Worm (Caenorhabditis elegans) whole organism, L1 larva: ENCODE data around the gene syx-2.

Experiments used
- C04F5.9 ChIP-seq: sonication (generic microtip); optimal IDR thresholded peaks from 2 replicates; lab custom pipeline; 2016; ENCODE audit warnings: missing genetic modification characterization, missing compliant biosample characterization
- C16A3.4 ChIP-seq: fragments of 150-350 bp; optimal IDR thresholded peaks from 2 replicates; lab custom pipeline; 2014; ENCODE audit warnings: missing biosample characterization, missing genetic modification characterization
- C34B4.2 ChIP-seq: sonication (generic microtip); optimal IDR thresholded peaks from 2 replicates; lab custom pipeline; 2017; ENCODE audit warnings: mild to moderate bottlenecking, missing genetic modification characterization, missing compliant biosample characterization
- F16B12.6 ChIP-seq: fragments of 150-350 bp; optimal IDR thresholded peaks from 2 replicates; lab custom pipeline; 2014; ENCODE audit warnings: missing biosample characterization, missing genetic modification characterization
- Y116A8C.19 ChIP-seq: sonication (generic microtip); optimal IDR thresholded peaks from 2 replicates; lab custom pipeline; 2016; ENCODE audit warnings: missing compliant biosample characterization, missing genetic modification characterization, borderline replicate concordance
- aha-1 ChIP-seq: fragments of 150-350 bp; optimal IDR thresholded peaks from 2 replicates; lab custom pipeline; 2014; ENCODE audit warnings: missing biosample characterization, missing genetic modification characterization
- aly-2 ChIP-seq: fragments of 150-350 bp; optimal IDR thresholded peaks from 2 replicates; lab custom pipeline; 2014; ENCODE audit warnings: missing biosample characterization, missing genetic modification characterization
- ceh-82 ChIP-seq, 3 experiments: fragments of 150-350 bp in 1 of 3; sonication (generic microtip) in 2 of 3; optimal IDR thresholded peaks; 2 replicates each; lab custom pipeline; 2014 to 2017; ENCODE audit warnings: missing biosample characterization in 3 of 3, missing genetic modification characterization in 3 of 3
- ceh-88 ChIP-seq: fragments of 200-800 bp; sonication (Bioruptor generic); IDR thresholded peaks from 2 replicates; pipeline ENCODE4 v1.3.6; 2022; ENCODE audit warnings: missing genetic modification characterization, missing compliant biosample characterization
- dpl-1 ChIP-seq, 3 experiments: fragments of 150-350 bp in 2 of 3; sonication (generic microtip) in 1 of 3; optimal IDR thresholded peaks; 2 replicates each; lab custom pipeline; 2014 to 2017; ENCODE audit warnings: missing biosample characterization in 3 of 3, missing genetic modification characterization in 3 of 3, missing genetic modification reagents in 3 of 3
- dsc-1 ChIP-seq: sonication (generic microtip); optimal IDR thresholded peaks from 2 replicates; lab custom pipeline; 2016; ENCODE audit warnings: mild to moderate bottlenecking, missing genetic modification characterization, missing compliant biosample characterization
- efl-1 ChIP-seq, 4 experiments: fragments of 150-350 bp; optimal IDR thresholded peaks in 3 of 4; peaks in 1 of 4; 1 replicate in 1 of 4; 2 replicates in 3 of 4; lab custom pipeline; 2014; ENCODE audit warnings: missing biosample characterization in 2 of 4, missing genetic modification characterization in 2 of 4, missing genetic modification reagents in 2 of 4
- efl-3 ChIP-seq: fragments of 200-800 bp; sonication (Bioruptor generic); optimal IDR thresholded peaks from 2 replicates; lab custom pipeline; 2018; ENCODE audit warnings: mild to moderate bottlenecking, missing genetic modification characterization, missing compliant biosample characterization
- egl-13 ChIP-seq: sonication (generic microtip); optimal IDR thresholded peaks from 2 replicates; lab custom pipeline; 2016; ENCODE audit warnings: missing genotype, missing genetic modification reagents, missing genetic modification characterization, missing compliant biosample characterization
- egl-27 ChIP-seq, 2 experiments: fragments of 150-350 bp in 1 of 2; sonication (generic microtip); optimal IDR thresholded peaks; 3 replicates each; lab custom pipeline; 2017 to 2018; ENCODE audit warnings: missing biosample characterization in 2 of 2, missing genetic modification characterization in 2 of 2, missing genetic modification reagents in 2 of 2
- elt-2 ChIP-seq: sonication (generic microtip); optimal IDR thresholded peaks from 2 replicates; lab custom pipeline; 2016; ENCODE audit warnings: missing genetic modification characterization, mild to moderate bottlenecking, inconsistent platforms, missing compliant biosample characterization, missing genetic modification reagents
- elt-3 ChIP-seq, 6 experiments: fragments of 150-350 bp in 1 of 6; sonication (generic microtip); optimal IDR thresholded peaks; 2 replicates each; lab custom pipeline; 2017 to 2018; ENCODE audit warnings: missing biosample characterization in 6 of 6, missing genetic modification characterization in 6 of 6, inconsistent platforms in 1 of 6
- ets-5 ChIP-seq: fragments of 200-800 bp; sonication (Bioruptor generic); IDR thresholded peaks from 2 replicates; pipeline ENCODE4 v1.3.6; 2022; ENCODE audit warnings: missing genetic modification characterization, missing compliant biosample characterization
- fkh-10 ChIP-seq: sonication (generic microtip); optimal IDR thresholded peaks from 2 replicates; lab custom pipeline; 2017; ENCODE audit warnings: missing biosample characterization, missing genetic modification reagents, missing genetic modification characterization
- fkh-4 ChIP-seq: sonication (generic microtip); optimal IDR thresholded peaks from 2 replicates; lab custom pipeline; 2016; ENCODE audit warnings: missing compliant biosample characterization, missing genetic modification characterization, borderline replicate concordance
- fkh-8 ChIP-seq: sonication (generic microtip); optimal IDR thresholded peaks from 2 replicates; lab custom pipeline; 2016; ENCODE audit warnings: mild to moderate bottlenecking, missing genetic modification characterization, missing compliant biosample characterization
- fos-1 ChIP-seq: fragments of 150-350 bp; optimal IDR thresholded peaks from 2 replicates; lab custom pipeline; 2014; ENCODE audit warnings: missing biosample characterization, missing genetic modification characterization
- grh-1 ChIP-seq: fragments of 200-800 bp; sonication (Bioruptor generic); IDR thresholded peaks from 2 replicates; pipeline ENCODE4 v1.3.6; 2022; ENCODE audit warnings: missing genetic modification reagents, missing genetic modification characterization, missing compliant biosample characterization
- hpl-2 ChIP-seq: fragments of 150-350 bp; optimal IDR thresholded peaks from 2 replicates; lab custom pipeline; 2014; ENCODE audit warnings: missing biosample characterization, missing genetic modification reagents, missing genetic modification characterization
- isw-1 ChIP-seq: fragments of 200-800 bp; sonication (Bioruptor generic); IDR thresholded peaks from 2 replicates; pipeline ENCODE4 v1.3.6; 2022; ENCODE audit warnings: missing genetic modification characterization, missing compliant biosample characterization
- jun-1 ChIP-seq: fragments of 150-350 bp; optimal IDR thresholded peaks from 2 replicates; lab custom pipeline; 2014; ENCODE audit warnings: missing biosample characterization, missing genetic modification reagents, missing genetic modification characterization
- lin-13 ChIP-seq: fragments of 150-350 bp; optimal IDR thresholded peaks from 2 replicates; lab custom pipeline; 2014; ENCODE audit warnings: missing biosample characterization, missing genetic modification reagents, missing genetic modification characterization
- lin-14 ChIP-seq: fragments of 200-800 bp; sonication (Bioruptor generic); optimal IDR thresholded peaks from 2 replicates; lab custom pipeline; 2018; ENCODE audit warnings: mild to moderate bottlenecking, missing genetic modification characterization, moderate library complexity, missing compliant biosample characterization
- lin-39 ChIP-seq: fragments of 150-350 bp; optimal IDR thresholded peaks from 2 replicates; lab custom pipeline; 2014; ENCODE audit warnings: missing biosample characterization, missing genetic modification reagents, missing genetic modification characterization
- lsy-2 ChIP-seq, 2 experiments: fragments of 150-350 bp; optimal IDR thresholded peaks; 2 replicates each; lab custom pipeline; 2014; ENCODE audit warnings: missing biosample characterization in 2 of 2, missing genetic modification characterization in 2 of 2
- mab-9 ChIP-seq: fragments of 200-800 bp; sonication (Bioruptor generic); IDR thresholded peaks from 2 replicates; pipeline ENCODE4 v1.3.6; 2022; ENCODE audit warnings: missing genetic modification reagents, missing genetic modification characterization, missing compliant biosample characterization
- mdl-1 ChIP-seq, 2 experiments: fragments of 150-350 bp; optimal IDR thresholded peaks; 2 replicates each; lab custom pipeline; 2014 to 2017; ENCODE audit warnings: missing biosample characterization in 2 of 2, missing genetic modification characterization in 2 of 2, inconsistent platforms in 1 of 2
- mef-2 ChIP-seq: fragments of 150-350 bp; optimal IDR thresholded peaks from 2 replicates; lab custom pipeline; 2014; ENCODE audit warnings: missing biosample characterization, missing genetic modification characterization
- mep-1 ChIP-seq: fragments of 150-350 bp; optimal IDR thresholded peaks from 2 replicates; lab custom pipeline; 2014; ENCODE audit warnings: missing biosample characterization, missing genetic modification characterization
- nhr-11 ChIP-seq: fragments of 150-350 bp; optimal IDR thresholded peaks from 2 replicates; lab custom pipeline; 2014; ENCODE audit warnings: missing biosample characterization, missing genetic modification characterization
- nhr-47 ChIP-seq: sonication (generic microtip); optimal IDR thresholded peaks from 2 replicates; lab custom pipeline; 2016; ENCODE audit warnings: mild to moderate bottlenecking, missing genetic modification characterization, moderate library complexity, missing compliant biosample characterization
- nhr-77 ChIP-seq: fragments of 150-350 bp; optimal IDR thresholded peaks from 2 replicates; lab custom pipeline; 2014; ENCODE audit warnings: missing biosample characterization, missing genetic modification characterization
- nhr-90 ChIP-seq: sonication (generic microtip); optimal IDR thresholded peaks from 2 replicates; lab custom pipeline; 2016; ENCODE audit warnings: mild to moderate bottlenecking, missing genetic modification characterization, missing compliant biosample characterization; ENCODE audit not compliant: poor library complexity
- pag-3 ChIP-seq: sonication (generic microtip); optimal IDR thresholded peaks from 2 replicates; lab custom pipeline; 2017; ENCODE audit warnings: missing genetic modification characterization, mild to moderate bottlenecking, missing compliant biosample characterization, antibody characterized with exemption, borderline replicate concordance; ENCODE audit not compliant: insufficient read depth
- rnt-1 ChIP-seq: sonication (generic microtip); optimal IDR thresholded peaks from 2 replicates; lab custom pipeline; 2016; ENCODE audit warnings: mild to moderate bottlenecking, missing genetic modification characterization, moderate library complexity, missing compliant biosample characterization
- skn-1 ChIP-seq: fragments of 150-350 bp; optimal IDR thresholded peaks from 2 replicates; lab custom pipeline; 2014; ENCODE audit warnings: missing biosample characterization, missing genetic modification characterization
- sox-4 ChIP-seq: sonication (generic microtip); optimal IDR thresholded peaks from 2 replicates; lab custom pipeline; 2016; ENCODE audit warnings: missing genetic modification characterization, missing compliant biosample characterization
- sptf-1 ChIP-seq: fragments of 150-350 bp; optimal IDR thresholded peaks from 2 replicates; lab custom pipeline; 2014; ENCODE audit warnings: missing biosample characterization, missing genetic modification characterization
- sup-37 ChIP-seq: fragments of 200-800 bp; sonication (Bioruptor generic); optimal IDR thresholded peaks from 2 replicates; lab custom pipeline; 2018; ENCODE audit warnings: mild to moderate bottlenecking, missing genetic modification characterization, missing compliant biosample characterization
- tlp-1 ChIP-seq: fragments of 150-350 bp; optimal IDR thresholded peaks from 2 replicates; lab custom pipeline; 2014; ENCODE audit warnings: missing biosample characterization, missing genetic modification characterization
- unc-62 ChIP-seq: fragments of 150-350 bp; optimal IDR thresholded peaks from 2 replicates; lab custom pipeline; 2014; ENCODE audit warnings: missing biosample characterization, missing genetic modification reagents, missing genetic modification characterization
- xbp-1 ChIP-seq: sonication (generic microtip); optimal IDR thresholded peaks from 2 replicates; lab custom pipeline; 2016; ENCODE audit warnings: missing genetic modification characterization, missing compliant biosample characterization
- zag-1 ChIP-seq: fragments of 150-350 bp; optimal IDR thresholded peaks from 2 replicates; lab custom pipeline; 2014; ENCODE audit warnings: missing biosample characterization, missing genetic modification characterization
- zip-4 ChIP-seq: fragments of 200-800 bp; sonication (Bioruptor generic); optimal IDR thresholded peaks from 2 replicates; lab custom pipeline; 2018; ENCODE audit warnings: mild to moderate bottlenecking, missing genetic modification characterization, moderate library complexity, missing compliant biosample characterization
- ztf-11 ChIP-seq, 2 experiments: sonication (generic microtip); optimal IDR thresholded peaks; 2 replicates each; lab custom pipeline; 2016 to 2017; ENCODE audit warnings: missing genetic modification characterization in 2 of 2, missing biosample characterization in 1 of 2, missing compliant biosample characterization in 1 of 2
- ztf-4 ChIP-seq: fragments of 150-350 bp; optimal IDR thresholded peaks from 2 replicates; lab custom pipeline; 2014; ENCODE audit warnings: missing biosample characterization, missing genetic modification characterization

The syx-2 gene

DNA sequence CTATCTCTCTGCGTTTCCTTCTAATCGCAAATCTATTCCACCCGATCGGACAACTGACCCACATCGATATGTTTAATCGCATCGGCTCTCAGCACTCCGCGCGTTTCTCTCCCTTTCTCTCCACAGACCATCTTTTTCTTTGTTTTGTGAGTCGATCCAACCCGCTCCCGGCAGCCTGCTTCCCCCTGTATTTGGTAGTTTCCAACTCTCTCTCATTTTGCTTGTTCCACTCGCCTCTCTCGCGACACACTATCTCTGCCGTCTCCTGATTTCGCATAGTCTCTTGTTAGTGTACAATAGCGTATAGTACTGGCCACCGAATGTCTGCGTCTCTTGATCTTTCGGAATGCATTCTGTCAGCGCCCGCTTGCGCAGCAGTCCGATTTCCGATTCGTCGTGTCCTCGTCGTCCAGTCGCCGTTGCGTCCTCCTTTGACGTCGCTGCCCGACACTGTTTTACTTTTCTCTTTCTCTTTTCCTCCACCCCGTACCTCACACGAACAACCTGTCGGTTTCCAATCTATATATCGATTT is 9.3 kb upstream of the syx-2 start:
- TF ChIP-seq dpl-1 (GFP tag; optimal IDR thresholded peaks at IDR 0.05; lab: Kevin White, UChicago) (no peak), lin-14 (GFP tag; lab: Kevin White, UChicago) (peak; percentile 81), zip-4 (GFP tag; lab: Kevin White, UChicago) (peak; percentile 41), aha-1 (tag; lab: Kevin White, UChicago) (no peak), pag-3 (no peak), Y116A8C.19 (no peak), hpl-2 (GFP tag; lab: Kevin White, UChicago) (no peak), C16A3.4 (tag; lab: Kevin White, UChicago) (peak; percentile 22), mab-9 (no peak), isw-1 (no peak), ceh-82 (tag; optimal IDR thresholded peaks at IDR 0.05; lab: Kevin White, UChicago) (peak; percentile 15 to 38 (median 21)), lsy-2 (tag; optimal IDR thresholded peaks at IDR 0.05; lab: Kevin White, UChicago) (peak; percentile 34 to 39), egl-27 (tag; optimal IDR thresholded peaks at IDR 0.05; lab: Kevin White, UChicago) (peak; percentile 38 to 72), xbp-1 (peak; percentile 40), C34B4.2 (no peak), ceh-88 (GFP tag; lab: Robert Waterston, UW) (no peak), grh-1 (peak; percentile 74), ztf-11 (tag; optimal IDR thresholded peaks at IDR 0.05; lab: Kevin White, UChicago) (peak in 1 of 2 experiments; percentile 22), fkh-10 (no peak), aly-2 (tag; lab: Kevin White, UChicago) (no peak), unc-62 (GFP tag; lab: Kevin White, UChicago) (no peak), fkh-8 (tag; lab: Kevin White, UChicago) (no peak), egl-13 (no peak), ztf-4 (tag; lab: Kevin White, UChicago) (peak; percentile 13), ets-5 (no peak), fos-1 (tag; lab: Kevin White, UChicago) (peak; percentile 34), jun-1 (tag; lab: Kevin White, UChicago) (peak; percentile 44), rnt-1 (peak; percentile 32), F16B12.6 (tag; lab: Kevin White, UChicago) (no peak), efl-3 (GFP tag; lab: Kevin White, UChicago) (no peak), nhr-11 (tag; lab: Kevin White, UChicago) (no peak), sox-4 (no peak), skn-1 (tag; lab: Kevin White, UChicago) (peak; percentile 10), sptf-1 (tag; lab: Kevin White, UChicago) (no peak), lin-39 (no peak), nhr-47 (tag; lab: Kevin White, UChicago) (peak; percentile 58), elt-3 (tag; optimal IDR thresholded peaks at IDR 0.05; lab: Kevin White, UChicago) (peak in 4 of 6 experiments; percentile 56 to 76 (median 68)), fkh-4 (tag; lab: Kevin White, UChicago) (no peak), dsc-1 (tag; lab: Kevin White, UChicago) (no peak), mep-1 (peak; percentile 54), elt-2 (tag; lab: Kevin White, UChicago) (no peak), lin-13 (GFP tag; lab: Kevin White, UChicago) (no peak), mdl-1 (tag; optimal IDR thresholded peaks at IDR 0.05; lab: Kevin White, UChicago) (peak in 1 of 2 experiments; percentile 38), zag-1 (tag; lab: Kevin White, UChicago) (no peak), sup-37 (GFP tag; lab: Kevin White, UChicago) (no peak), tlp-1 (tag; lab: Kevin White, UChicago) (no peak), efl-1 (optimal IDR thresholded peaks at IDR 0.05; lab: Kevin White, UChicago) (peak; percentile 13 to 50), efl-1 (GFP tag; optimal IDR thresholded peaks at IDR 0.05 in 1 of 2; lab: Kevin White, UChicago) (peak in 1 of 2 experiments; percentile 75), mef-2 (tag; lab: Kevin White, UChicago) (no peak), nhr-77 (tag; lab: Kevin White, UChicago) (peak; percentile 36), nhr-90 (peak; percentile 80), C04F5.9 (tag; lab: Kevin White, UChicago) (no peak)
